Worm (Caenorhabditis elegans) whole organism, L3 larva: Measurements from ENCODE around the gene iff-2.

ENCODE experiments used
- R02D3.7 ChIP-seq: fragments of 150-350 bp; optimal IDR thresholded peaks from 2 replicates; lab custom pipeline; 2014; ENCODE audit warnings: missing biosample characterization, missing genetic modification characterization
- ZK546.5 ChIP-seq: sonication (generic microtip); optimal IDR thresholded peaks from 2 replicates; lab custom pipeline; 2017; ENCODE audit warnings: missing biosample characterization, missing genetic modification characterization
- aly-2 ChIP-seq: fragments of 150-350 bp; optimal IDR thresholded peaks from 2 replicates; lab custom pipeline; 2014; ENCODE audit warnings: missing biosample characterization, missing genetic modification characterization
- ama-1 ChIP-seq: fragments of 150-350 bp; optimal IDR thresholded peaks from 2 replicates; lab custom pipeline; 2018
- ceh-16 ChIP-seq: sonication (generic microtip); optimal IDR thresholded peaks from 2 replicates; lab custom pipeline; 2017; ENCODE audit warnings: missing biosample characterization, missing genetic modification characterization
- ceh-9 ChIP-seq: sonication (generic microtip); optimal IDR thresholded peaks from 2 replicates; lab custom pipeline; 2018; ENCODE audit warnings: missing biosample characterization, missing genetic modification characterization
- daf-12 ChIP-seq: fragments of 150-350 bp; optimal IDR thresholded peaks from 2 replicates; lab custom pipeline; 2014; ENCODE audit warnings: missing biosample characterization, missing genetic modification reagents, missing genetic modification characterization
- egl-27 ChIP-seq: sonication (generic microtip); optimal IDR thresholded peaks from 4 replicates; lab custom pipeline; 2017; ENCODE audit warnings: missing biosample characterization, missing genetic modification reagents, missing genetic modification characterization
- egl-5 ChIP-seq: fragments of 150-350 bp; optimal IDR thresholded peaks from 2 replicates; lab custom pipeline; 2017; ENCODE audit warnings: missing biosample characterization, missing genetic modification reagents, missing genetic modification characterization, inconsistent platforms
- elt-2 ChIP-seq: sonication (generic microtip); optimal IDR thresholded peaks from 2 replicates; lab custom pipeline; 2016; ENCODE audit warnings: missing genetic modification reagents, mild to moderate bottlenecking, missing genetic modification characterization, missing compliant biosample characterization
- elt-3 ChIP-seq, 3 experiments: fragments of 150-350 bp in 1 of 3; sonication (generic microtip) in 2 of 3; optimal IDR thresholded peaks; 2 replicates in 2 of 3; 4 replicates in 1 of 3; lab custom pipeline; 2014 to 2017; ENCODE audit warnings: missing biosample characterization in 3 of 3, missing genetic modification characterization in 3 of 3
- fkh-2 ChIP-seq: fragments of 150-350 bp; optimal IDR thresholded peaks from 2 replicates; lab custom pipeline; 2014; ENCODE audit warnings: missing biosample characterization, missing genetic modification reagents, missing genetic modification characterization
- fos-1 ChIP-seq: fragments of 150-350 bp; optimal IDR thresholded peaks from 2 replicates; lab custom pipeline; 2014; ENCODE audit warnings: missing biosample characterization, missing genetic modification characterization
- hmg-11 ChIP-seq: sonication (generic microtip); optimal IDR thresholded peaks from 2 replicates; lab custom pipeline; 2016; ENCODE audit warnings: missing genetic modification characterization, missing compliant biosample characterization
- jun-1 ChIP-seq: fragments of 150-350 bp; optimal IDR thresholded peaks from 2 replicates; lab custom pipeline; 2014; ENCODE audit warnings: missing biosample characterization, missing genetic modification reagents, missing genetic modification characterization
- lin-15B ChIP-seq: fragments of 150-350 bp; optimal IDR thresholded peaks from 2 replicates; lab custom pipeline; 2014; ENCODE audit warnings: missing biosample characterization, missing genetic modification characterization
- lin-39 ChIP-seq: fragments of 150-350 bp; optimal IDR thresholded peaks from 2 replicates; lab custom pipeline; 2018; ENCODE audit warnings: missing biosample characterization, missing genetic modification reagents, missing genetic modification characterization
- lsy-12 ChIP-seq: sonication (generic microtip); optimal IDR thresholded peaks from 2 replicates; lab custom pipeline; 2016; ENCODE audit warnings: mild to moderate bottlenecking, missing genetic modification characterization, missing compliant biosample characterization
- mml-1 ChIP-seq: fragments of 150-350 bp; sonication (generic microtip); optimal IDR thresholded peaks from 3 replicates; lab custom pipeline; 2014; ENCODE audit warnings: missing biosample characterization, missing genetic modification characterization
- nhr-12 ChIP-seq: fragments of 150-350 bp; optimal IDR thresholded peaks from 2 replicates; lab custom pipeline; 2014; ENCODE audit warnings: missing biosample characterization, missing genetic modification characterization
- nhr-23 ChIP-seq: fragments of 150-350 bp; optimal IDR thresholded peaks from 2 replicates; lab custom pipeline; 2014; ENCODE audit warnings: missing biosample characterization, missing genetic modification reagents, missing genetic modification characterization
- nhr-237 ChIP-seq: fragments of 150-350 bp; optimal IDR thresholded peaks from 2 replicates; lab custom pipeline; 2014; ENCODE audit warnings: missing biosample characterization, missing genetic modification characterization
- nhr-25 ChIP-seq: sonication (generic microtip); optimal IDR thresholded peaks from 2 replicates; lab custom pipeline; 2017; ENCODE audit warnings: missing biosample characterization, missing genetic modification characterization
- nhr-28 ChIP-seq: fragments of 150-350 bp; optimal IDR thresholded peaks from 2 replicates; lab custom pipeline; 2014; ENCODE audit warnings: missing biosample characterization, missing genetic modification characterization
- pha-4 ChIP-seq: fragments of 150-350 bp; optimal IDR thresholded peaks from 2 replicates; lab custom pipeline; 2014; ENCODE audit warnings: missing biosample characterization, missing genetic modification reagents, missing genetic modification characterization
- pqm-1 ChIP-seq: fragments of 150-350 bp; optimal IDR thresholded peaks from 2 replicates; lab custom pipeline; 2017; ENCODE audit warnings: missing biosample characterization, missing genetic modification characterization, inconsistent platforms
- sea-2 ChIP-seq: fragments of 150-350 bp; sonication (generic microtip); optimal IDR thresholded peaks from 4 replicates; lab custom pipeline; 2014; ENCODE audit warnings: missing biosample characterization, missing genetic modification reagents, missing genetic modification characterization
- snpc-4 ChIP-seq: fragments of 150-350 bp; optimal IDR thresholded peaks from 2 replicates; lab custom pipeline; 2014; ENCODE audit warnings: missing biosample characterization, missing genetic modification characterization
- unc-62 ChIP-seq: fragments of 150-350 bp; sonication (generic microtip); optimal IDR thresholded peaks from 4 replicates; lab custom pipeline; 2014; ENCODE audit warnings: missing biosample characterization, missing genetic modification reagents, missing genetic modification characterization
- zag-1 ChIP-seq: fragments of 150-350 bp; optimal IDR thresholded peaks from 2 replicates; lab custom pipeline; 2014; ENCODE audit warnings: missing biosample characterization, missing genetic modification characterization
- ztf-11 ChIP-seq: fragments of 150-350 bp; optimal IDR thresholded peaks from 2 replicates; lab custom pipeline; 2014; ENCODE audit warnings: missing biosample characterization, missing genetic modification characterization
- ztf-4 ChIP-seq: fragments of 150-350 bp; optimal IDR thresholded peaks from 2 replicates; lab custom pipeline; 2014; ENCODE audit warnings: missing biosample characterization, missing genetic modification characterization

iff-2 gene

DNA sequence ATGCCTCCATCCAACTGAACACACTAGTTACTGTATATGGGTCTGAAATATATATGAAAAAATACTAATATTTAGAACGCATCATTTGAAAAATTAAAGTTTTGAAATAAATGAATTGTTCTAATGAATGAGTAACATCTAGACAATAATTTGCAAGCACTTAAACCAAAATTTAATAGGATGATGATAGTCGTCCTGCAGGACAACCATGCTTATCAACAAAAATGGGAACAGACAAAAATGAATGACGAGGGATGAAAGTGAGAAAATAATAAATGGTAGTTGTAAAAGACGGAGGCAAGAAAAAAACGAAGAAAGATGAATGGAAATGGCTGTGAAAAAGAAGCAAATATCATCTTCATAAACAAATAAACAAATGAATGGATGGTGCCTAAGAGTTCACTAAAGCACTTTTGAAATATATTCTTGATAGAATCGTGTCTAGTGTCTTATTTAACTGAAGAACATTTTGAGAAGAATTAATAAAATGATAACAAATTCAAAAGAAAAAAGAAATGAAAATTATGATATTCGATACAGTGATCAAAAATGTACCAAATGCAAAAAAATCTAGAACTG, 29.9 kb downstream of the iff-2 start, which contains the start of gene gldi-7:
Gene gldi-7 (minus strand): TSS at position 42 of the 579 bp plus-strand sequence.
- no peak for TF ChIP-seq jun-1
- TF ChIP-seq pqm-1 (tag; lab: Kevin White, UChicago) = peak; percentile 15
- TF ChIP-seq, all 47 proteins: peak for 1

- TF ChIP-seq nhr-23 (tag; lab: Kevin White, UChicago) (peak; percentile 11), nhr-25 (peak; percentile 50), ama-1 (lab: Kevin White, UChicago) (no peak)
These were observed 31.9 kb downstream of the iff-2 start for ce11 chrII:8529176-8529698.

DNA sequence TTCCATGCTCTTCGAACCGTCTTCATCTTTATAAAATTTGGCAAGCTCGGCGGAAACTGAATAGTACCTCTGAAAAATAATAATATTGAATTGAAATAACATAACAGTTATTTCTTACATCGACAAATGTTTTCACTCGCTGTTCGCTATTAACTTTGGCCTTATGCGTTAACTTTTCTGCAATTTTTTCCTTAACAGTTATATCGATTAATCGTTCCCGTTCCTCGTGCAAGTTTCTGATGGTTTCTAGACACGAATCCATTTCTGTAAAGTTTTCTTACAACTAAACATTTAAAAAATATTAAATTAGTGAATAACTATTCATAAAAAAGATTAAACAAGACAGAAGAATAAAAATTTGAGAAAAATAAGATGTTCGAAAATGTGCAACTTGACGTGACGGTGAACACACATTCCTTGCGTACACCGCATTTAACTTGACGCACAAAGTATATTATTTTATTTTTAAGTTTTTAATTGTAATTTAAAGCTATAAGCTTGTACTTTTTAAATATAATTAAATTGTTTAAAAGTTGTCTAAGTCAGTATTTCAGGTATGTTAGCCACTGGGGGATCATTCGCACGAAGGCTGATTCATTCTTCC, 35.9 kb downstream of the iff-2 start, which contains the start of the genes prp-9 and mrps-18B:
Gene prp-9 (minus strand): TSS at position 264 of the 604 bp plus-strand sequence.
Gene mrps-18B (plus strand): TSS at position 549 of the 604 bp plus-strand sequence.
- peak; percentile 33 for TF ChIP-seq lin-15B (tag; lab: Kevin White, UChicago)
- peak; percentile 1 for TF ChIP-seq hmg-11 (tag; lab: Kevin White, UChicago)
- no peak for TF ChIP-seq elt-3 (tag; optimal IDR thresholded peaks at IDR 0.05; lab: Kevin White, UChicago)
- TF ChIP-seq fos-1 (tag; lab: Kevin White, UChicago) = no peak
- peak; percentile 71 for TF ChIP-seq snpc-4 (tag; lab: Kevin White, UChicago)
- TF ChIP-seq pha-4 (tag; lab: Kevin White, UChicago) = peak; percentile 71
- no peak for TF ChIP-seq ztf-11 (tag; lab: Kevin White, UChicago)
- TF ChIP-seq nhr-23 (tag; lab: Kevin White, UChicago) = peak; percentile 67
- TF ChIP-seq elt-2 (tag; lab: Kevin White, UChicago) = peak; percentile 13

DNA sequence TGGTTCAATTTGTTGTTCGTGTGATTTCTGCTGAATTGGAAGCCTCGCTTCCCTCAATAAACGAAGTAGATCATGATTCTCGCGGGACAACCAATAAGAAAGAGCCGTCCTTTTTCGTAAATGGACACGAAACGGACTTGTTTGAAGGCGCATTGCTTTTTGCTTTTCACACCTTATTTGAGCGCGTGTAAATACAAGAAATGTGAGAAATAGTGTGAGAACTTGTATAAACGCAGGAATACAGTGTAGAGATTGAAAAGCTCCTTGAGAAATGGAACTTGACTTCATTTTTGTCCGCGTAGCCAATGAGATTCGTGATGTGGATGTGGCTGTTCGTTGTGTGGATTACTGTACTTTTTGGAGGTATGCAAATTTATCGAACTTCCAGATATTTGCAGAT, 40.5 kb downstream of the iff-2 start, which contains the start of gene cht-2:
Gene cht-2 (plus strand): TSS at position 301 of the 400 bp plus-strand sequence.
- TF ChIP-seq egl-5 (tag; lab: Kevin White, UChicago) = no peak
- no peak for TF ChIP-seq ceh-9 (tag; lab: Kevin White, UChicago)
- no peak for TF ChIP-seq unc-62 (GFP tag; lab: Kevin White, UChicago)
- no peak for TF ChIP-seq ztf-4
- TF ChIP-seq ztf-11 (tag; lab: Kevin White, UChicago) = no peak
- TF ChIP-seq daf-12 (tag; lab: Kevin White, UChicago) = no peak
- no peak for TF ChIP-seq R02D3.7 (tag; lab: Kevin White, UChicago)
- no peak for TF ChIP-seq jun-1
- no peak for TF ChIP-seq nhr-25
- no peak for TF ChIP-seq ceh-16 (tag; lab: Kevin White, UChicago)
- no peak for TF ChIP-seq nhr-28 (tag; lab: Kevin White, UChicago)

DNA sequence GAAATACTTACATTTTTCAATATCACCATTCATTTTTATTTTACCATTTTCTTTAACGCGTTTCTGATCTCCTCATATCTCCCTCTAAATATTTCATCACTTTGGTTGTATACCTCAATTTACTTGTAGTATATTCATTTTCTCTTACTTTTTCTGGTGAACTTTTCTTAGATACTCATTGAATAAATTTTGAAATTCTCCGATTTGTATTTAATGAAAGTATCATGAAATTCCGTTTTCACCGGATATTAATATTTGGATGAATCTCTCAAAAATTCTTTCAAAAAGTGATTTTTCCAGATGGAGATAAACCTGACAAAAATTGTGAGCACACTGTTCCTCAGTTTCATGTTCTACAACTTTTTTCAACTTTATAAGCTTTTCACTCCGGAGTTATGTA, 43.0 kb downstream of the iff-2 start, which contains the start of gene T13H5.8:
Gene T13H5.8 (plus strand): TSS at position 301 of the 400 bp plus-strand sequence.
- TF ChIP-seq ama-1 (lab: Kevin White, UChicago) = no peak
- no peak for TF ChIP-seq elt-3 (tag; optimal IDR thresholded peaks at IDR 0.05; lab: Kevin White, UChicago)
- TF ChIP-seq lin-39 (tag; lab: Kevin White, UChicago) = no peak
- TF ChIP-seq nhr-12 = no peak
- TF ChIP-seq mml-1 (tag; lab: Kevin White, UChicago) = no peak
- TF ChIP-seq hmg-11 (tag; lab: Kevin White, UChicago) = no peak
- no peak for TF ChIP-seq jun-1
- TF ChIP-seq ZK546.5 (tag; lab: Kevin White, UChicago) = no peak
- TF ChIP-seq fkh-2 = no peak
- no peak for TF ChIP-seq ceh-16 (tag; lab: Kevin White, UChicago)
- no peak for TF ChIP-seq ztf-4
- no peak for TF ChIP-seq egl-5 (tag; lab: Kevin White, UChicago)
- TF ChIP-seq nhr-237 (tag; lab: Kevin White, UChicago) = no peak
- TF ChIP-seq lsy-12 (tag; lab: Kevin White, UChicago) = no peak
- no peak for TF ChIP-seq ztf-11 (tag; lab: Kevin White, UChicago)
- TF ChIP-seq zag-1 (tag; lab: Kevin White, UChicago) = no peak
- no peak for TF ChIP-seq aly-2 (tag; lab: Kevin White, UChicago)
- TF ChIP-seq sea-2 = no peak
- TF ChIP-seq egl-27 (tag; lab: Kevin White, UChicago) = no peak
- no peak for TF ChIP-seq pha-4 (tag; lab: Kevin White, UChicago)
